Fruit fly (Drosophila melanogaster) whole organism, embryonic: ENCODE measurements around the gene CG13962.

Experiments
- B-H2 ChIP-seq: fragments of 200-800 bp; sonication (Bioruptor generic); optimal IDR thresholded peaks from 2 replicates; lab custom pipeline; 2018; ENCODE audit warnings: missing biosample characterization, mild to moderate bottlenecking, missing genetic modification characterization
- Bgb ChIP-seq: fragments of 200-800 bp; sonication (Bioruptor generic); IDR thresholded peaks from 2 replicates; pipeline ENCODE4 v1.3.6; 2022; ENCODE audit warnings: missing biosample characterization, missing genetic modification characterization; ENCODE audit not compliant: partially characterized antibody
- CG10959 ChIP-seq: fragments of 200-800 bp; sonication (Bioruptor generic); IDR thresholded peaks from 2 replicates; pipeline ENCODE4 v1.3.6; 2022; ENCODE audit warnings: missing biosample characterization, missing genetic modification characterization
- CG12769 ChIP-seq: fragments of 200-800 bp; sonication (Bioruptor generic); optimal IDR thresholded peaks from 2 replicates; lab custom pipeline; 2019; ENCODE audit warnings: missing biosample characterization, mild to moderate bottlenecking, missing genetic modification characterization, moderate library complexity
- CG15601 ChIP-seq: fragments of 200-800 bp; sonication (Bioruptor generic); optimal IDR thresholded peaks from 3 replicates; lab custom pipeline; 2019; ENCODE audit warnings: missing biosample characterization, mild to moderate bottlenecking, missing genetic modification characterization, moderate library complexity
- CG17568 ChIP-seq: fragments of 200-800 bp; sonication (Bioruptor generic); optimal IDR thresholded peaks from 2 replicates; lab custom pipeline; 2018; ENCODE audit warnings: missing biosample characterization, mild to moderate bottlenecking, missing genetic modification characterization, moderate library complexity
- CG1832 ChIP-seq: fragments of 200-800 bp; sonication (Bioruptor generic); optimal IDR thresholded peaks from 2 replicates; lab custom pipeline; 2017; ENCODE audit warnings: missing biosample characterization, mild to moderate bottlenecking, missing genetic modification characterization, inconsistent platforms
- CG18764 ChIP-seq: fragments of 200-800 bp; sonication (Bioruptor generic); optimal IDR thresholded peaks from 3 replicates; lab custom pipeline; 2016; ENCODE audit warnings: missing biosample characterization, missing genetic modification characterization
- CG2120 ChIP-seq: fragments of 200-800 bp; sonication (Bioruptor generic); optimal IDR thresholded peaks from 3 replicates; lab custom pipeline; 2016; ENCODE audit warnings: missing biosample characterization, missing genetic modification characterization
- CG2875 ChIP-seq: fragments of 200-800 bp; sonication (Bioruptor generic); optimal IDR thresholded peaks from 2 replicates; lab custom pipeline; 2017; ENCODE audit warnings: missing biosample characterization, mild to moderate bottlenecking, missing genetic modification characterization, missing genetic modification reagents
- CG30020 ChIP-seq: fragments of 200-800 bp; optimal IDR thresholded peaks from 2 replicates; lab custom pipeline; 2019; ENCODE audit warnings: missing biosample characterization, mild to moderate bottlenecking, missing genetic modification characterization, moderate library complexity
- CG31224 ChIP-seq: fragments of 200-800 bp; sonication (Bioruptor generic); IDR thresholded peaks from 2 replicates; pipeline ENCODE4 v1.3.6; 2022; ENCODE audit warnings: missing biosample characterization, missing genetic modification characterization
- CG3838 ChIP-seq: fragments of 200-800 bp; sonication (Bioruptor generic); optimal IDR thresholded peaks from 3 replicates; lab custom pipeline; 2016; ENCODE audit warnings: missing biosample characterization, missing genetic modification characterization
- CG6654 ChIP-seq: fragments of 200-800 bp; sonication (Bioruptor generic); optimal IDR thresholded peaks from 2 replicates; lab custom pipeline; 2017; ENCODE audit warnings: missing biosample characterization, mild to moderate bottlenecking, missing genetic modification characterization
- CG7987 ChIP-seq: fragments of 200-800 bp; sonication (Bioruptor generic); optimal IDR thresholded peaks from 2 replicates; lab custom pipeline; 2018; ENCODE audit warnings: missing biosample characterization, mild to moderate bottlenecking, missing genetic modification characterization, moderate library complexity
- CG8944 ChIP-seq: fragments of 200-800 bp; sonication (Bioruptor generic); optimal IDR thresholded peaks from 3 replicates; lab custom pipeline; 2016; ENCODE audit warnings: missing biosample characterization, missing genetic modification characterization
- CG9727 ChIP-seq: fragments of 200-800 bp; sonication (Bioruptor generic); optimal IDR thresholded peaks from 3 replicates; lab custom pipeline; 2017; ENCODE audit warnings: missing biosample characterization, mild to moderate bottlenecking, missing genetic modification characterization
- CG9932 ChIP-seq: fragments of 200-800 bp; sonication (Bioruptor generic); IDR thresholded peaks from 2 replicates; pipeline ENCODE4 v1.3.6; 2022; ENCODE audit warnings: missing biosample characterization, missing genetic modification characterization
- D19A ChIP-seq: fragments of 200-800 bp; optimal IDR thresholded peaks from 3 replicates; lab custom pipeline; 2019; ENCODE audit warnings: missing biosample characterization, mild to moderate bottlenecking, missing genetic modification characterization, moderate library complexity
- Elba2 ChIP-seq: fragments of 200-800 bp; sonication (Bioruptor generic); optimal IDR thresholded peaks from 3 replicates; lab custom pipeline; 2016; ENCODE audit warnings: missing biosample characterization, missing genetic modification characterization
- Ets65A ChIP-seq: fragments of 200-800 bp; sonication (Bioruptor generic); peaks from one replicate; lab custom pipeline; 2016; ENCODE audit warnings: missing biosample characterization, missing genetic modification characterization
- HLH54F ChIP-seq: fragments of 200-800 bp; sonication (Bioruptor generic); optimal IDR thresholded peaks from 3 replicates; lab custom pipeline; 2016; ENCODE audit warnings: missing biosample characterization, missing genetic modification characterization
- HLHmδ ChIP-seq: fragments of 200-800 bp; sonication (Bioruptor generic); optimal IDR thresholded peaks from 2 replicates; lab custom pipeline; 2018; ENCODE audit warnings: missing biosample characterization, mild to moderate bottlenecking, missing genetic modification characterization, moderate library complexity
- Kr ChIP-seq: fragments of 200-800 bp; sonication (Bioruptor generic); optimal IDR thresholded peaks from 2 replicates; lab custom pipeline; 2017; ENCODE audit warnings: missing biosample characterization, mild to moderate bottlenecking, missing genetic modification characterization
- MTF-1 ChIP-seq: fragments of 200-800 bp; sonication (Bioruptor generic); optimal IDR thresholded peaks from 2 replicates; lab custom pipeline; 2018; ENCODE audit warnings: missing biosample characterization, mild to moderate bottlenecking, missing genetic modification characterization, borderline replicate concordance
- Mes4 ChIP-seq: fragments of 200-800 bp; sonication (Bioruptor generic); optimal IDR thresholded peaks from 2 replicates; lab custom pipeline; 2016; ENCODE audit warnings: missing biosample characterization, missing genetic modification characterization
- Nf-YA ChIP-seq: fragments of 200-800 bp; sonication (Bioruptor generic); IDR thresholded peaks from 2 replicates; pipeline ENCODE4 v1.3.6; 2022; ENCODE audit warnings: missing biosample characterization, missing genetic modification characterization
- Sin3A ChIP-seq: fragments of >200 bp; optimal IDR thresholded peaks from 2 replicates; lab custom pipeline; 2018
- Six4 ChIP-seq: fragments of 200-800 bp; sonication (Bioruptor generic); optimal IDR thresholded peaks from 2 replicates; lab custom pipeline; 2016; ENCODE audit warnings: missing biosample characterization, missing genetic modification characterization
- Trl ChIP-seq, 3 experiments: fragments of >200 bp in 2 of 3; fragments of 200-800 bp in 1 of 3; sonication (Bioruptor generic) in 1 of 3; optimal IDR thresholded peaks; 2 replicates in 1 of 3; 3 replicates in 2 of 3; lab custom pipeline; 2016 to 2017; ENCODE audit warnings: missing biosample characterization in 1 of 3, missing genetic modification characterization in 1 of 3
- abd-A ChIP-seq: fragments of 200-800 bp; sonication (Bioruptor generic); optimal IDR thresholded peaks from 3 replicates; lab custom pipeline; 2019; ENCODE audit warnings: missing biosample characterization, mild to moderate bottlenecking, missing genetic modification characterization, moderate library complexity
- ac ChIP-seq: fragments of 200-800 bp; sonication (Bioruptor generic); optimal IDR thresholded peaks from 3 replicates; lab custom pipeline; 2017; ENCODE audit warnings: missing biosample characterization, mild to moderate bottlenecking, missing genetic modification characterization
- ash1 ChIP-seq: fragments of 200-800 bp; sonication (Bioruptor generic); optimal IDR thresholded peaks from 2 replicates; lab custom pipeline; 2018; ENCODE audit warnings: missing biosample characterization, mild to moderate bottlenecking, missing genetic modification characterization
- ci ChIP-seq: fragments of 200-800 bp; sonication (Bioruptor generic); IDR thresholded peaks from 3 replicates; pipeline ENCODE4 v1.3.6; 2022; ENCODE audit warnings: missing biosample characterization, missing genetic modification characterization
- dpn ChIP-seq, 2 experiments: fragments of 200-800 bp; sonication (Bioruptor generic); optimal IDR thresholded peaks; 3 replicates each; lab custom pipeline; 2016; ENCODE audit warnings: missing biosample characterization in 2 of 2, missing genetic modification characterization in 2 of 2
- esg ChIP-seq: fragments of 200-800 bp; sonication (Bioruptor generic); conservative IDR thresholded peaks from 2 replicates; pipeline ENCODE4 v1.3.6; 2022; ENCODE audit warnings: missing biosample characterization, missing genetic modification characterization
- fd3F ChIP-seq: fragments of 200-800 bp; sonication (Bioruptor generic); optimal IDR thresholded peaks from 2 replicates; lab custom pipeline; 2018; ENCODE audit warnings: missing biosample characterization, mild to moderate bottlenecking, missing genetic modification characterization, moderate library complexity
- gcm ChIP-seq: fragments of 200-800 bp; sonication (Bioruptor generic); optimal IDR thresholded peaks from 2 replicates; lab custom pipeline; 2019; ENCODE audit warnings: missing biosample characterization, mild to moderate bottlenecking, missing genetic modification characterization, moderate library complexity
- gem ChIP-seq: fragments of 200-800 bp; sonication (Bioruptor generic); optimal IDR thresholded peaks from 2 replicates; lab custom pipeline; 2019; ENCODE audit warnings: missing biosample characterization, mild to moderate bottlenecking, missing genetic modification characterization, moderate library complexity
- jing ChIP-seq: fragments of 200-800 bp; sonication (Bioruptor generic); optimal IDR thresholded peaks from 2 replicates; lab custom pipeline; 2018; ENCODE audit warnings: missing biosample characterization, mild to moderate bottlenecking, missing genetic modification characterization
- kni ChIP-seq: fragments of 200-800 bp; sonication (Bioruptor generic); optimal IDR thresholded peaks from 3 replicates; lab custom pipeline; 2017; ENCODE audit warnings: mild to moderate bottlenecking, missing biosample characterization, missing genetic modification reagents, missing genetic modification characterization
- nerfin-2 ChIP-seq: fragments of 200-800 bp; sonication (Bioruptor generic); IDR thresholded peaks from 2 replicates; pipeline ENCODE4 v1.3.6; 2022; ENCODE audit warnings: missing biosample characterization, missing genetic modification characterization; ENCODE audit not compliant: partially characterized antibody
- phol ChIP-seq: fragments of 200-800 bp; sonication (Bioruptor generic); optimal IDR thresholded peaks from 3 replicates; lab custom pipeline; 2018; ENCODE audit warnings: missing biosample characterization, mild to moderate bottlenecking, missing genetic modification characterization, moderate library complexity
- sisA ChIP-seq: fragments of 200-800 bp; sonication (Bioruptor generic); IDR thresholded peaks from 2 replicates; pipeline ENCODE4 v1.3.6; 2022; ENCODE audit warnings: missing biosample characterization, missing genetic modification characterization
- sob ChIP-seq: fragments of 200-800 bp; sonication (Bioruptor generic); IDR thresholded peaks from 2 replicates; pipeline ENCODE4 v1.3.6; 2022; ENCODE audit warnings: missing biosample characterization, missing genetic modification characterization
- stc ChIP-seq: fragments of 200-800 bp; sonication (Bioruptor generic); IDR thresholded peaks from 2 replicates; pipeline ENCODE4 v1.3.6; 2022; ENCODE audit warnings: missing biosample characterization, missing genetic modification characterization
- stwl ChIP-seq: fragments of 200-800 bp; sonication (Bioruptor generic); optimal IDR thresholded peaks from 3 replicates; lab custom pipeline; 2018; ENCODE audit warnings: missing biosample characterization, mild to moderate bottlenecking, missing genetic modification characterization, moderate library complexity
- toy ChIP-seq: fragments of 200-800 bp; sonication (Bioruptor generic); IDR thresholded peaks from 2 replicates; pipeline ENCODE4 v1.3.6; 2022; ENCODE audit warnings: missing biosample characterization, missing genetic modification characterization
- vfl ChIP-seq: fragments of 200-800 bp; sonication (Bioruptor generic); optimal IDR thresholded peaks from 2 replicates; lab custom pipeline; 2016; ENCODE audit warnings: missing biosample characterization, missing genetic modification characterization

The CG13962 gene

dm6 chr2L:19795320-19796110 is 18.8 kb downstream of the CG13962 start (continued):
- TF ChIP-seq CG9727 (GFP tag; lab: Kevin White, UChicago) (peak; percentile 55), CG1832 (GFP tag; lab: Kevin White, UChicago) (no peak), abd-A (tag; lab: Kevin White, UChicago) (no peak), MTF-1 (GFP tag; lab: Kevin White, UChicago) (no peak), sob (GFP tag; lab: Robert Waterston, UW) (peak; percentile 10; the same call in 1 of the 2 replicates), Nf-YA (no peak), vfl (GFP tag; lab: Kevin White, UChicago) (no peak), CG12769 (tag; lab: Kevin White, UChicago) (peak; percentile 60), gem (peak; percentile 58), Ets65A (GFP tag; lab: Kevin White, UChicago) (peak; percentile 95), HLHmδ (GFP tag; lab: Kevin White, UChicago) (no peak), ash1 (GFP tag; lab: Kevin White, UChicago) (no peak), Kr (GFP tag; lab: Kevin White, UChicago) (no peak), CG2875 (GFP tag; lab: Kevin White, UChicago) (no peak), B-H2 (GFP tag; lab: Kevin White, UChicago) (peak; percentile 31), ac (GFP tag; lab: Kevin White, UChicago) (no peak), D19A (tag; lab: Kevin White, UChicago) (peak; percentile 41), dpn (GFP tag; optimal IDR thresholded peaks at IDR 0.05; lab: Kevin White, UChicago) (peak; percentile 43 to 45), Six4 (GFP tag; lab: Kevin White, UChicago) (no peak), esg (GFP tag; lab: Robert Waterston, UW) (no peak), gcm (GFP tag; lab: Kevin White, UChicago) (no peak), stwl (peak; percentile 90), fd3F (GFP tag; lab: Kevin White, UChicago) (no peak), CG7987 (no peak), CG18764 (GFP tag; lab: Kevin White, UChicago) (peak; percentile 37), stc (no peak), Sin3A (lab: Kevin White, UChicago) (peak; percentile 58), CG17568 (no peak), nerfin-2 (GFP tag; lab: Robert Waterston, UW) (0 out of 2 replicates have a peak, but pooled peaks have one; percentile 8), HLH54F (GFP tag; lab: Kevin White, UChicago) (peak; percentile 50), CG10959 (no peak), Bgb (GFP tag; lab: Robert Waterston, UW) (peak; percentile 82), ci (GFP tag; lab: Robert Waterston, UW) (peak; percentile 56), CG31224 (GFP tag; lab: Robert Waterston, UW) (no peak), CG3838 (no peak), CG15601 (tag; lab: Kevin White, UChicago) (peak; percentile 30), jing (GFP tag; lab: Kevin White, UChicago) (no peak), kni (GFP tag; lab: Kevin White, UChicago) (no peak), CG2120 (peak; percentile 79), Elba2 (GFP tag; lab: Kevin White, UChicago) (no peak), sisA (GFP tag; lab: Robert Waterston, UW) (0 out of 2 replicates have a peak, but pooled peaks have one; percentile 11), CG30020 (tag; lab: Kevin White, UChicago) (peak; percentile 66), toy (GFP tag; lab: Robert Waterston, UW) (no peak), Trl (optimal IDR thresholded peaks at IDR 0.05; lab: Kevin White, UChicago) (no peak), Trl (GFP tag; optimal IDR thresholded peaks at IDR 0.05; lab: Kevin White, UChicago) (peak; percentile 58), Mes4 (peak; percentile 11), CG6654 (GFP tag; lab: Kevin White, UChicago) (no peak), CG9932 (GFP tag; lab: Robert Waterston, UW) (peak; percentile 75), CG8944 (GFP tag; lab: Kevin White, UChicago) (peak; percentile 47), phol (peak; percentile 54)
